Worm (Caenorhabditis elegans): ENCODE data around the gene srz-32.

The srz-32 gene

DNA sequence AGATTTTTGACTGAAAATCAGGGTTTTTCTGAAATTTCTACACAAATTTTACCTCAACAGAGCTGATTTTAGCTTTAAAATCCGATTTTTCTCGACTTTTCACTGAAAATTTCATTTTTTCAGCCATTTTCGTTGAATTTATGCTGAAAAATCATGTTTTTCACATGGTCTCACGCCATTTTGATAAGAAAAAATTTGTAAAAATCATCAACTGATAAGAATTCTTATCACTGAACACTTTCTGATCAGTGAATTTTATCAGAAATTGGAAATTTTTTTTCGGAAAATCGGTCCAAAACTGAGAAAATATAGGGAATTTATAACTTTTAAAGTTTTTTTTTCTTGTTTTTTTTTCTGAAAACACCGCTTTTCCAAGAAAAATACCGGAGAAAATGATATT is 35.2 kb upstream of the srz-32 start:
- TF ChIP-seq sdc-2 (tag; optimal IDR thresholded peaks at IDR 0.05), result no peak
- TF ChIP-seq pag-3 (tag; optimal IDR thresholded peaks at IDR 0.05; ENCODE audit: borderline replicate concordance), result no peak
- TF ChIP-seq ceh-34 (tag; optimal IDR thresholded peaks at IDR 0.05), result no peak
- no peak for TF ChIP-seq fkh-10 (GFP tag; optimal IDR thresholded peaks at IDR 0.05)
- TF ChIP-seq unc-86 (tag; optimal IDR thresholded peaks at IDR 0.05), result no peak
- peak; percentile 72 for TF ChIP-seq elt-2 (tag; optimal IDR thresholded peaks at IDR 0.05)

ce11 chrIV:3415383-3415782 is 20.7 kb upstream of the srz-32 start, which contains the start of gene lgc-9:
Gene lgc-9, plus strand, starts transcription at chrIV:3415683.
- no peak for TF ChIP-seq nfya-1 (tag; optimal IDR thresholded peaks at IDR 0.05)
- TF ChIP-seq ceh-30 (tag; optimal IDR thresholded peaks at IDR 0.05), result no peak
- TF ChIP-seq hlh-8 (tag; optimal IDR thresholded peaks at IDR 0.05), result no peak
- no peak for TF ChIP-seq fkh-6 (tag; optimal IDR thresholded peaks at IDR 0.05)

- no peak for TF ChIP-seq ceh-2 (tag; optimal IDR thresholded peaks at IDR 0.05)
- TF ChIP-seq ceh-45 (GFP tag; IDR thresholded peaks at IDR 0.05), result no peak
- no peak for TF ChIP-seq odd-2 (tag; optimal IDR thresholded peaks at IDR 0.05)
- TF ChIP-seq npax-4 (tag; optimal IDR thresholded peaks at IDR 0.05), result no peak
- no peak for TF ChIP-seq eyg-1 (tag; optimal IDR thresholded peaks at IDR 0.05)
- TF ChIP-seq ceh-24 (tag; optimal IDR thresholded peaks at IDR 0.05), result no peak
- no peak for TF ChIP-seq hlh-13 (GFP tag; optimal IDR thresholded peaks at IDR 0.05)
- no peak for TF ChIP-seq ceh-48 (tag; optimal IDR thresholded peaks at IDR 0.05)
- TF ChIP-seq ceh-9 (tag; optimal IDR thresholded peaks at IDR 0.05), result no peak
- TF ChIP-seq hlh-30 (tag; optimal IDR thresholded peaks at IDR 0.05; ENCODE audit: insufficient read depth), result no peak
- no peak for TF ChIP-seq nhr-11 (tag; optimal IDR thresholded peaks at IDR 0.05)
- TF ChIP-seq zip-5 (tag; optimal IDR thresholded peaks at IDR 0.05), result no peak
- TF ChIP-seq tbx-2 (tag; optimal IDR thresholded peaks at IDR 0.05), result no peak
- no peak for TF ChIP-seq gmeb-2 (tag; optimal IDR thresholded peaks at IDR 0.05)
- no peak for TF ChIP-seq C38D4.7 (GFP tag; optimal IDR thresholded peaks at IDR 0.05)
- no peak for TF ChIP-seq ztf-16 (tag; optimal IDR thresholded peaks at IDR 0.05)
- TF ChIP-seq pax-1 (tag; optimal IDR thresholded peaks at IDR 0.05), result no peak
- no peak for TF ChIP-seq pqm-1 (tag; optimal IDR thresholded peaks at IDR 0.05)
- TF ChIP-seq hlh-6 (tag; optimal IDR thresholded peaks at IDR 0.05), result no peak
Observed at ce11 chrIV:3418741-3419140, 17.4 kb upstream of the srz-32 start.

DNA sequence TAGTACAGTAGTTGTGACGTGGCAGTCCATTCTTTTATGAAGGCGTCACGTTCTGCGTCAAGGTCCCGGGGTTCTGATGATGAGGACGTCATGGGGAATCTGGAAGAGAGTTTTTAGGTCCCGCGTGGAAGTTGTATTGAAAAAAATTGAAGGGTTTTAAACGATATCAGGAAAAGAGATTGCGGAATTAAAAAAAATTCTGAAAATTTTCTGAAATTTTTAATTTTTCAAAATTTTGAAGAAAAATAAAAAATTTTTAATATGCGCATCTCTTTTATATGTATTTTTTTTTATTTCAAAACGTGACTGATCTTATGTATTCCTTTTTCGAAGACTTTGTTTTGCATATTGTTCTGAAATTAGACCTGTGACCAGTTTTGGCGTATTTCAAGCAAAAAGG is 13.6 kb upstream of the srz-32 start, which contains the start of gene C04C3.6:
Gene C04C3.6 (minus strand): TSS at position 101 of the 400 bp plus-strand sequence.
- TF ChIP-seq fkh-6 (tag; optimal IDR thresholded peaks at IDR 0.05) (no peak), ahr-1 (tag; optimal IDR thresholded peaks at IDR 0.05) (no peak), C08G9.2 (tag; optimal IDR thresholded peaks at IDR 0.05) (no peak), unc-42 (tag; optimal IDR thresholded peaks at IDR 0.05) (no peak), elt-4 (tag; optimal IDR thresholded peaks at IDR 0.05) (no peak), hlh-8 (tag; optimal IDR thresholded peaks at IDR 0.05) (no peak), tbx-2 (tag; optimal IDR thresholded peaks at IDR 0.05) (no peak), unc-3 (GFP tag; conservative IDR thresholded peaks at IDR 0.05) (no peak), unc-3 (tag; optimal IDR thresholded peaks at IDR 0.05) (no peak), hlh-13 (GFP tag; optimal IDR thresholded peaks at IDR 0.05) (no peak), unc-86 (tag; optimal IDR thresholded peaks at IDR 0.05) (no peak), eyg-1 (tag; optimal IDR thresholded peaks at IDR 0.05) (no peak), ref-2 (tag; optimal IDR thresholded peaks at IDR 0.05) (no peak), lim-6 (tag; optimal IDR thresholded peaks at IDR 0.05) (no peak), hlh-30 (tag; optimal IDR thresholded peaks at IDR 0.05; ENCODE audit: insufficient read depth) (no peak), K09A11.1 (tag; optimal IDR thresholded peaks at IDR 0.05; ENCODE audit: insufficient read depth) (no peak), unc-55 (GFP tag; optimal IDR thresholded peaks at IDR 0.05) (no peak), ceh-45 (GFP tag; IDR thresholded peaks at IDR 0.05) (no peak), fax-1 (tag; optimal IDR thresholded peaks at IDR 0.05) (no peak), elt-2 (tag; optimal IDR thresholded peaks at IDR 0.05) (no peak), ama-1 (optimal IDR thresholded peaks at IDR 0.05) (no peak)
